Worm (Caenorhabditis elegans): ENCODE measurements around the gene Y34B4A.10.

ce11 chrX:5213565-5213964, 36.1 kb upstream of the Y34B4A.10 start:
- TF ChIP-seq ama-1 (optimal IDR thresholded peaks at IDR 0.05): no peak
- no peak for TF ChIP-seq tbx-37 (GFP tag; conservative IDR thresholded peaks at IDR 0.05)
- TF ChIP-seq pes-1 (GFP tag; IDR thresholded peaks at IDR 0.05): no peak
- TF ChIP-seq aly-1 (tag; optimal IDR thresholded peaks at IDR 0.05): no peak
- no peak for TF ChIP-seq ceh-36 (tag; optimal IDR thresholded peaks at IDR 0.05)
- TF ChIP-seq tra-4 (tag; optimal IDR thresholded peaks at IDR 0.05): no peak
- no peak for TF ChIP-seq hnd-1 (tag; optimal IDR thresholded peaks at IDR 0.05)
- no peak for TF ChIP-seq sea-1 (GFP tag; conservative IDR thresholded peaks at IDR 0.05)
- TF ChIP-seq scrt-1 (GFP tag; IDR thresholded peaks at IDR 0.05): no peak
- TF ChIP-seq tbx-11 (GFP tag; IDR thresholded peaks at IDR 0.05): no peak
- no peak for TF ChIP-seq F13C5.2 (tag; optimal IDR thresholded peaks at IDR 0.05)
- no peak for TF ChIP-seq B0310.2 (tag; optimal IDR thresholded peaks at IDR 0.05)
- no peak for TF ChIP-seq ets-7 (tag; optimal IDR thresholded peaks at IDR 0.05)

Data from whole organism, early embryonic.